Worm (Caenorhabditis elegans): ENCODE measurements around the gene col-161.
A peak's percentile ranks its signal among the peaks of the same experiment; 100 is the strongest.

The col-161 gene

DNA sequence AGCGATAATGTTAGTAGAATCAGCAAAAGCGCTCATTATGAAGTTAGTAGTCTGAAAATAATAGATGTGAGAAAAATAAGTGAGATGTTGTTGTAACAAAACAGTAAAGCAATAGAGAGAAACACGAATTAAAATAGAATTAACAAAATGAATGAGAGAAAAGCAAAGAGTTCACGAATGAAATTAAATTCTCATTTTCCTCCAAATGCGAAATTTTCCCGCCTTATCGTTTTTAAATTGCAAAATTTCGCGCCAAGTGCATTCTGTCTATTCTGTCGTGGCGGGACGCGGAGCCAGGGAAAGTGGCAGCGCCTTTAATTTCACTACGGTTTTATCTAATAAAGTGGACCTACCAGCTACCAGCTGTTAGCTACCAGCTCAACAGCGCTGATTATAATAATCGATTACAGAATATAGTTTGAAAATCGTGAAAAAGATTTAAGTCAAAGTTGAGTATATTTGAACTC, 5.6 kb downstream of the col-161 start, which contains the start of gene nasp-2 (continued):
- TF ChIP-seq F52B5.7 (tag; optimal IDR thresholded peaks at IDR 0.05) (no peak), F49E8.2 (tag; optimal IDR thresholded peaks at IDR 0.05; ENCODE audit: insufficient read depth) (peak; percentile 96), F37B4.10 (GFP tag; IDR thresholded peaks at IDR 0.05) (no peak), attf-5 (GFP tag; optimal IDR thresholded peaks at IDR 0.05) (peak; percentile 20), snpc-3.4 (tag; optimal IDR thresholded peaks at IDR 0.05) (peak; percentile 95), nfya-1 (tag; optimal IDR thresholded peaks at IDR 0.05; ENCODE audit: borderline replicate concordance, insufficient read depth) (no peak), B0019.2 (GFP tag; conservative IDR thresholded peaks at IDR 0.05) (peak; percentile 95), lsl-1 (GFP tag; optimal IDR thresholded peaks at IDR 0.05) (peak; percentile 97), C17E4.6 (GFP tag; IDR thresholded peaks at IDR 0.05) (peak; percentile 88), ceh-91 (GFP tag; IDR thresholded peaks at IDR 0.05) (peak; percentile 99), dpff-1 (tag; optimal IDR thresholded peaks at IDR 0.05) (no peak), madf-3 (GFP tag; IDR thresholded peaks at IDR 0.05) (peak; percentile 94), ztf-28 (GFP tag; IDR thresholded peaks at IDR 0.05) (peak; percentile 78; the same call in 1 of the 2 replicates), T07F8.4 (tag; optimal IDR thresholded peaks at IDR 0.05) (no peak), zim-3 (tag; optimal IDR thresholded peaks at IDR 0.05) (no peak), ceh-58 (GFP tag; IDR thresholded peaks at IDR 0.05) (no peak), athp-1 (tag; optimal IDR thresholded peaks at IDR 0.05) (peak; percentile 87), unc-130 (GFP tag; optimal IDR thresholded peaks at IDR 0.05) (peak; percentile 90), lsy-27 (tag; optimal IDR thresholded peaks at IDR 0.05; ENCODE audit: borderline replicate concordance, insufficient read depth) (no peak), nhr-120 (GFP tag; IDR thresholded peaks at IDR 0.05) (no peak), ccch-3 (GFP tag; optimal IDR thresholded peaks at IDR 0.05) (no peak), bed-1 (GFP tag; IDR thresholded peaks at IDR 0.05) (no peak), sptf-2 (GFP tag; optimal IDR thresholded peaks at IDR 0.05) (no peak), D2030.7 (GFP tag; IDR thresholded peaks at IDR 0.05) (peak; percentile 98), pbrm-1 (GFP tag; IDR thresholded peaks at IDR 0.05) (peak; percentile 82), ceh-100 (GFP tag; IDR thresholded peaks at IDR 0.05) (peak; percentile 73), F22D6.2 (tag; optimal IDR thresholded peaks at IDR 0.05) (no peak), mes-4 (tag; optimal IDR thresholded peaks at IDR 0.05) (no peak), mxl-1 (tag; optimal IDR thresholded peaks at IDR 0.05) (no peak), mel-28 (tag; optimal IDR thresholded peaks at IDR 0.05; ENCODE audit: borderline replicate concordance) (no peak), egrh-3 (GFP tag; IDR thresholded peaks at IDR 0.05) (peak; percentile 53; the same call in 1 of the 2 replicates), aptf-2 (GFP tag; conservative IDR thresholded peaks at IDR 0.05) (peak; percentile 73; the same call in 1 of the 2 replicates), Y67H2A.10 (GFP tag; conservative IDR thresholded peaks at IDR 0.05) (peak; percentile 84), B0035.1 (tag; optimal IDR thresholded peaks at IDR 0.05) (no peak), nhr-90 (tag; optimal IDR thresholded peaks at IDR 0.05) (no peak), cebp-2 (GFP tag; IDR thresholded peaks at IDR 0.05) (no peak), snpc-4 (GFP tag; optimal IDR thresholded peaks at IDR 0.05) (peak; percentile 52), snpc-4 (tag; optimal IDR thresholded peaks at IDR 0.05) (peak in 3 of 4 experiments; percentile 44 to 64 (median 63)), let-526 (GFP tag; IDR thresholded peaks at IDR 0.05) (peak; percentile 76; the same call in 1 of the 2 replicates), ztf-26 (tag; optimal IDR thresholded peaks at IDR 0.05) (no peak), F57C9.4 (tag; optimal IDR thresholded peaks at IDR 0.05) (no peak), F55B11.4 (tag; optimal IDR thresholded peaks at IDR 0.05; ENCODE audit: borderline replicate concordance, insufficient read depth) (no peak), mcd-1 (GFP tag; IDR thresholded peaks at IDR 0.05) (peak; percentile 83), lin-54 (GFP tag; optimal IDR thresholded peaks at IDR 0.05) (peak; percentile 96), ztf-25 (GFP tag; IDR thresholded peaks at IDR 0.05) (peak; percentile 91), K11D2.4 (GFP tag; IDR thresholded peaks at IDR 0.05) (no peak), F57A8.1 (GFP tag; optimal IDR thresholded peaks at IDR 0.05) (no peak), F23B12.7 (tag; optimal IDR thresholded peaks at IDR 0.05; ENCODE audit: insufficient read depth) (peak; percentile 43)
